Worm (Caenorhabditis elegans) whole organism, L1 larva: Measurements from ENCODE around the gene blos-7.

Source experiments
- ceh-63 ChIP-seq: fragments of 200-800 bp; sonication (Bioruptor generic); optimal IDR thresholded peaks from 2 replicates; lab custom pipeline; 2018; ENCODE audit warnings: mild to moderate bottlenecking, missing genetic modification characterization, missing compliant biosample characterization
- ceh-82 ChIP-seq, 3 experiments: fragments of 150-350 bp in 1 of 3; sonication (generic microtip) in 2 of 3; optimal IDR thresholded peaks; 2 replicates each; lab custom pipeline; 2014 to 2017; ENCODE audit warnings: missing biosample characterization in 3 of 3, missing genetic modification characterization in 3 of 3
- ceh-88 ChIP-seq: fragments of 200-800 bp; sonication (Bioruptor generic); IDR thresholded peaks from 2 replicates; pipeline ENCODE4 v1.3.6; 2022; ENCODE audit warnings: missing genetic modification characterization, missing compliant biosample characterization
- efl-1 ChIP-seq, 4 experiments: fragments of 150-350 bp; optimal IDR thresholded peaks in 3 of 4; peaks in 1 of 4; 1 replicate in 1 of 4; 2 replicates in 3 of 4; lab custom pipeline; 2014; ENCODE audit warnings: missing biosample characterization in 2 of 4, missing genetic modification characterization in 2 of 4, missing genetic modification reagents in 2 of 4
- egl-13 ChIP-seq: sonication (generic microtip); optimal IDR thresholded peaks from 2 replicates; lab custom pipeline; 2016; ENCODE audit warnings: missing genotype, missing genetic modification reagents, missing genetic modification characterization, missing compliant biosample characterization
- elt-2 ChIP-seq: sonication (generic microtip); optimal IDR thresholded peaks from 2 replicates; lab custom pipeline; 2016; ENCODE audit warnings: missing genetic modification characterization, mild to moderate bottlenecking, inconsistent platforms, missing compliant biosample characterization, missing genetic modification reagents
- fkh-8 ChIP-seq: sonication (generic microtip); optimal IDR thresholded peaks from 2 replicates; lab custom pipeline; 2016; ENCODE audit warnings: mild to moderate bottlenecking, missing genetic modification characterization, missing compliant biosample characterization
- grh-1 ChIP-seq: fragments of 200-800 bp; sonication (Bioruptor generic); IDR thresholded peaks from 2 replicates; pipeline ENCODE4 v1.3.6; 2022; ENCODE audit warnings: missing genetic modification reagents, missing genetic modification characterization, missing compliant biosample characterization
- hlh-17 ChIP-seq: fragments of 200-800 bp; sonication (Bioruptor generic); optimal IDR thresholded peaks from 2 replicates; lab custom pipeline; 2018; ENCODE audit warnings: missing genetic modification characterization, mild to moderate bottlenecking, missing compliant biosample characterization, moderate library complexity, borderline replicate concordance
- jun-1 ChIP-seq: fragments of 150-350 bp; optimal IDR thresholded peaks from 2 replicates; lab custom pipeline; 2014; ENCODE audit warnings: missing biosample characterization, missing genetic modification reagents, missing genetic modification characterization
- lin-13 ChIP-seq: fragments of 150-350 bp; optimal IDR thresholded peaks from 2 replicates; lab custom pipeline; 2014; ENCODE audit warnings: missing biosample characterization, missing genetic modification reagents, missing genetic modification characterization
- lin-14 ChIP-seq: fragments of 200-800 bp; sonication (Bioruptor generic); optimal IDR thresholded peaks from 2 replicates; lab custom pipeline; 2018; ENCODE audit warnings: mild to moderate bottlenecking, missing genetic modification characterization, moderate library complexity, missing compliant biosample characterization
- lin-15B ChIP-seq: fragments of 150-350 bp; sonication (generic microtip); optimal IDR thresholded peaks from 3 replicates; lab custom pipeline; 2014; ENCODE audit warnings: missing biosample characterization, missing genetic modification characterization
- lin-35 ChIP-seq, 2 experiments: fragments of 150-350 bp; optimal IDR thresholded peaks; 2 replicates each; lab custom pipeline; 2014; ENCODE audit warnings: missing biosample characterization in 2 of 2, missing genetic modification characterization in 2 of 2, missing genetic modification reagents in 2 of 2
- lir-3 ChIP-seq: sonication (generic microtip); optimal IDR thresholded peaks from 2 replicates; lab custom pipeline; 2016; ENCODE audit warnings: mild to moderate bottlenecking, missing genetic modification characterization, moderate library complexity, missing compliant biosample characterization; ENCODE audit not compliant: poor library complexity
- lsy-2 ChIP-seq, 2 experiments: fragments of 150-350 bp; optimal IDR thresholded peaks; 2 replicates each; lab custom pipeline; 2014; ENCODE audit warnings: missing biosample characterization in 2 of 2, missing genetic modification characterization in 2 of 2
- mdl-1 ChIP-seq, 2 experiments: fragments of 150-350 bp; optimal IDR thresholded peaks; 2 replicates each; lab custom pipeline; 2014 to 2017; ENCODE audit warnings: missing biosample characterization in 2 of 2, missing genetic modification characterization in 2 of 2, inconsistent platforms in 1 of 2
- nhr-12 ChIP-seq: sonication (generic microtip); optimal IDR thresholded peaks from 2 replicates; lab custom pipeline; 2017; ENCODE audit warnings: missing biosample characterization, missing genetic modification characterization
- nhr-19 ChIP-seq: fragments of 200-800 bp; sonication (Bioruptor generic); conservative IDR thresholded peaks from 2 replicates; pipeline ENCODE4 v1.3.6; 2022; ENCODE audit warnings: missing genetic modification characterization, missing compliant biosample characterization
- nhr-20 ChIP-seq: sonication (generic microtip); optimal IDR thresholded peaks from 2 replicates; lab custom pipeline; 2016; ENCODE audit warnings: mild to moderate bottlenecking, missing genetic modification characterization, missing compliant biosample characterization
- nhr-47 ChIP-seq: sonication (generic microtip); optimal IDR thresholded peaks from 2 replicates; lab custom pipeline; 2016; ENCODE audit warnings: mild to moderate bottlenecking, missing genetic modification characterization, moderate library complexity, missing compliant biosample characterization
- nhr-71 ChIP-seq: sonication (generic microtip); optimal IDR thresholded peaks from 2 replicates; lab custom pipeline; 2016; ENCODE audit warnings: mild to moderate bottlenecking, missing genetic modification characterization, moderate library complexity, missing compliant biosample characterization
- nhr-77 ChIP-seq: fragments of 150-350 bp; optimal IDR thresholded peaks from 2 replicates; lab custom pipeline; 2014; ENCODE audit warnings: missing biosample characterization, missing genetic modification characterization
- nhr-84 ChIP-seq: sonication (generic microtip); optimal IDR thresholded peaks from 2 replicates; lab custom pipeline; 2017; ENCODE audit warnings: missing biosample characterization, missing genetic modification characterization
- nhr-90 ChIP-seq: sonication (generic microtip); optimal IDR thresholded peaks from 2 replicates; lab custom pipeline; 2016; ENCODE audit warnings: mild to moderate bottlenecking, missing genetic modification characterization, missing compliant biosample characterization; ENCODE audit not compliant: poor library complexity
- pax-3 ChIP-seq: fragments of 200-800 bp; sonication (Bioruptor generic); optimal IDR thresholded peaks from 2 replicates; lab custom pipeline; 2018; ENCODE audit warnings: mild to moderate bottlenecking, missing genetic modification characterization, moderate library complexity, missing compliant biosample characterization
- pqm-1 ChIP-seq: sonication (generic microtip); optimal IDR thresholded peaks from 3 replicates; lab custom pipeline; 2017; ENCODE audit warnings: missing biosample characterization, missing genetic modification characterization
- rnt-1 ChIP-seq: sonication (generic microtip); optimal IDR thresholded peaks from 2 replicates; lab custom pipeline; 2016; ENCODE audit warnings: mild to moderate bottlenecking, missing genetic modification characterization, moderate library complexity, missing compliant biosample characterization
- snu-23 ChIP-seq: sonication (generic microtip); optimal IDR thresholded peaks from 2 replicates; lab custom pipeline; 2016; ENCODE audit warnings: missing genetic modification characterization, missing compliant biosample characterization
- sox-4 ChIP-seq: sonication (generic microtip); optimal IDR thresholded peaks from 2 replicates; lab custom pipeline; 2016; ENCODE audit warnings: missing genetic modification characterization, missing compliant biosample characterization
- tlp-1 ChIP-seq: fragments of 150-350 bp; optimal IDR thresholded peaks from 2 replicates; lab custom pipeline; 2014; ENCODE audit warnings: missing biosample characterization, missing genetic modification characterization
- unc-86 ChIP-seq: sonication (generic microtip); optimal IDR thresholded peaks from 2 replicates; lab custom pipeline; 2016; ENCODE audit warnings: missing genetic modification characterization, missing compliant biosample characterization
- vab-15 ChIP-seq: sonication (generic microtip); optimal IDR thresholded peaks from 2 replicates; lab custom pipeline; 2017; ENCODE audit warnings: missing genotype, mild to moderate bottlenecking, missing genetic modification characterization, missing compliant biosample characterization
- xbp-1 ChIP-seq: sonication (generic microtip); optimal IDR thresholded peaks from 2 replicates; lab custom pipeline; 2016; ENCODE audit warnings: missing genetic modification characterization, missing compliant biosample characterization
- zip-4 ChIP-seq: fragments of 200-800 bp; sonication (Bioruptor generic); optimal IDR thresholded peaks from 2 replicates; lab custom pipeline; 2018; ENCODE audit warnings: mild to moderate bottlenecking, missing genetic modification characterization, moderate library complexity, missing compliant biosample characterization
- ztf-11 ChIP-seq, 2 experiments: sonication (generic microtip); optimal IDR thresholded peaks; 2 replicates each; lab custom pipeline; 2016 to 2017; ENCODE audit warnings: missing genetic modification characterization in 2 of 2, missing biosample characterization in 1 of 2, missing compliant biosample characterization in 1 of 2
- ztf-4 ChIP-seq: fragments of 150-350 bp; optimal IDR thresholded peaks from 2 replicates; lab custom pipeline; 2014; ENCODE audit warnings: missing biosample characterization, missing genetic modification characterization

Gene blos-7

ce11 chrIV:3618719-3619118, 36.0 kb upstream of the blos-7 start:
- TF ChIP-seq hlh-17 (GFP tag; lab: Kevin White, UChicago) (no peak), efl-1 (optimal IDR thresholded peaks at IDR 0.05; lab: Kevin White, UChicago) (no peak), efl-1 (GFP tag; optimal IDR thresholded peaks at IDR 0.05 in 1 of 2; lab: Kevin White, UChicago) (peak in 1 of 2 experiments; percentile 53), ceh-88 (GFP tag; lab: Robert Waterston, UW) (no peak), unc-86 (tag; lab: Kevin White, UChicago) (no peak), lsy-2 (tag; optimal IDR thresholded peaks at IDR 0.05; lab: Kevin White, UChicago) (no peak)

ce11 chrIV:3613022-3613605, 30.4 kb upstream of the blos-7 start, which contains the start of gene ltah-1.2:
Gene ltah-1.2, minus strand, starts transcription at chrIV:3613072.
- TF ChIP-seq nhr-77 (no peak), pax-3 (tag; lab: Kevin White, UChicago) (peak; percentile 11), zip-4 (GFP tag; lab: Kevin White, UChicago) (no peak), ztf-11 (tag; optimal IDR thresholded peaks at IDR 0.05; lab: Kevin White, UChicago) (no peak), lin-35 (GFP tag; optimal IDR thresholded peaks at IDR 0.05; lab: Kevin White, UChicago) (no peak), lsy-2 (tag; optimal IDR thresholded peaks at IDR 0.05; lab: Kevin White, UChicago) (no peak), nhr-47 (no peak), unc-86 (tag; lab: Kevin White, UChicago) (no peak), nhr-90 (tag; lab: Kevin White, UChicago) (no peak), elt-2 (tag; lab: Kevin White, UChicago) (peak; percentile 76), ceh-82 (tag; optimal IDR thresholded peaks at IDR 0.05; lab: Kevin White, UChicago) (no peak), xbp-1 (tag; lab: Kevin White, UChicago) (no peak), tlp-1 (tag; lab: Kevin White, UChicago) (no peak), ztf-4 (tag; lab: Kevin White, UChicago) (no peak), lin-15B (tag; lab: Kevin White, UChicago) (no peak), efl-1 (optimal IDR thresholded peaks at IDR 0.05; lab: Kevin White, UChicago) (no peak), efl-1 (GFP tag; optimal IDR thresholded peaks at IDR 0.05 in 1 of 2; lab: Kevin White, UChicago) (peak in 1 of 2 experiments; percentile 15)

- TF ChIP-seq lin-35 (GFP tag; optimal IDR thresholded peaks at IDR 0.05; lab: Kevin White, UChicago) (peak in 1 of 2 experiments; percentile 69), grh-1 (GFP tag; lab: Robert Waterston, UW) (no peak), nhr-71 (tag; lab: Kevin White, UChicago) (peak; percentile 53), rnt-1 (no peak), nhr-12 (no peak), vab-15 (tag; lab: Kevin White, UChicago) (no peak), jun-1 (tag; lab: Kevin White, UChicago) (peak; percentile 34), sox-4 (tag; lab: Kevin White, UChicago) (no peak), nhr-90 (tag; lab: Kevin White, UChicago) (peak; percentile 57), pqm-1 (peak; percentile 81), nhr-20 (peak; percentile 27), egl-13 (tag; lab: Kevin White, UChicago) (peak; percentile 1), fkh-8 (tag; lab: Kevin White, UChicago) (no peak), efl-1 (optimal IDR thresholded peaks at IDR 0.05; lab: Kevin White, UChicago) (no peak), efl-1 (GFP tag; optimal IDR thresholded peaks at IDR 0.05 in 1 of 2; lab: Kevin White, UChicago) (peak in 1 of 2 experiments; percentile 74), nhr-19 (peak; percentile 25; the same call in 1 of the 2 replicates), lin-15B (tag; lab: Kevin White, UChicago) (no peak), snu-23 (no peak), nhr-84 (tag; lab: Kevin White, UChicago) (no peak), lir-3 (tag; lab: Kevin White, UChicago) (no peak), lin-14 (GFP tag; lab: Kevin White, UChicago) (no peak), ceh-63 (GFP tag; lab: Kevin White, UChicago) (no peak), elt-2 (tag; lab: Kevin White, UChicago) (peak; percentile 99), mdl-1 (tag; optimal IDR thresholded peaks at IDR 0.05; lab: Kevin White, UChicago) (peak in 1 of 2 experiments; percentile 53), lin-13 (GFP tag; lab: Kevin White, UChicago) (no peak)
Observed at ce11 chrIV:3611845-3612244, 29.1 kb upstream of the blos-7 start.
